Worm (Caenorhabditis elegans): ENCODE data around the gene meg-3.

meg-3 gene

ce11 chrX:1975692-1976091 is 13.7 kb downstream of the meg-3 start, which contains the start of gene F52D2.6:
Gene F52D2.6 (plus strand): TSS chrX:1975992.
- TF ChIP-seq pha-4 (tag; optimal IDR thresholded peaks at IDR 0.05) (no peak), M03D4.4 (tag; optimal IDR thresholded peaks at IDR 0.05) (no peak), bed-3 (GFP tag; optimal IDR thresholded peaks at IDR 0.05) (no peak), lin-32 (GFP tag; optimal IDR thresholded peaks at IDR 0.05) (no peak), hlh-1 (tag; optimal IDR thresholded peaks at IDR 0.05) (no peak), zip-8 (tag; optimal IDR thresholded peaks at IDR 0.05) (no peak), mep-1 (tag; optimal IDR thresholded peaks at IDR 0.05) (no peak)

ce11 chrX:1974699-1975098 is 14.7 kb downstream of the meg-3 start, which contains the start of gene F52D2.5:
Gene F52D2.5 (minus strand): TSS chrX:1974799.
- no peak for TF ChIP-seq bed-3 (GFP tag; optimal IDR thresholded peaks at IDR 0.05)
- no peak for TF ChIP-seq unc-39 (tag; optimal IDR thresholded peaks at IDR 0.05)
- TF ChIP-seq sem-2 (GFP tag; optimal IDR thresholded peaks at IDR 0.05) = no peak
- no peak for TF ChIP-seq zip-8 (tag; optimal IDR thresholded peaks at IDR 0.05)

ce11 chrX:1972766-1973165 is 16.6 kb downstream of the meg-3 start:
- no peak for TF ChIP-seq elt-1 (tag; optimal IDR thresholded peaks at IDR 0.05; ENCODE audit: borderline replicate concordance, insufficient read depth)
- no peak for TF ChIP-seq elt-3 (tag; optimal IDR thresholded peaks at IDR 0.05)
- no peak for TF ChIP-seq unc-39 (tag; optimal IDR thresholded peaks at IDR 0.05)
- TF ChIP-seq tbx-8 (GFP tag; optimal IDR thresholded peaks at IDR 0.05) = no peak
- no peak for TF ChIP-seq zip-8 (tag; optimal IDR thresholded peaks at IDR 0.05)
- no peak for TF ChIP-seq pha-4 (tag; optimal IDR thresholded peaks at IDR 0.05)
- TF ChIP-seq flh-1 (GFP tag; optimal IDR thresholded peaks at IDR 0.05) = no peak
- TF ChIP-seq nhr-2 (tag; optimal IDR thresholded peaks at IDR 0.05) = no peak
- TF ChIP-seq unc-62 (GFP tag; optimal IDR thresholded peaks at IDR 0.05) = no peak
- no peak for TF ChIP-seq sem-2 (GFP tag; optimal IDR thresholded peaks at IDR 0.05)
- TF ChIP-seq nhr-76 (tag; optimal IDR thresholded peaks at IDR 0.05) = no peak
- TF ChIP-seq ceh-39 (tag; optimal IDR thresholded peaks at IDR 0.05) = no peak
- no peak for TF ChIP-seq M03D4.4 (tag; optimal IDR thresholded peaks at IDR 0.05)
- no peak for TF ChIP-seq mab-5 (tag; optimal IDR thresholded peaks at IDR 0.05)

- no peak for TF ChIP-seq ztf-11 (tag; optimal IDR thresholded peaks at IDR 0.05)
- TF ChIP-seq zip-8 (tag; optimal IDR thresholded peaks at IDR 0.05) = no peak
- no peak for TF ChIP-seq snpc-4 (tag; optimal IDR thresholded peaks at IDR 0.05)
- no peak for TF ChIP-seq unc-62 (GFP tag; optimal IDR thresholded peaks at IDR 0.05)
- no peak for TF ChIP-seq nhr-76 (tag; optimal IDR thresholded peaks at IDR 0.05)
- no peak for TF ChIP-seq sptf-1 (tag; optimal IDR thresholded peaks at IDR 0.05)
Measured at ce11 chrX:1971647-1972046, 17.8 kb downstream of the meg-3 start.

ce11 chrX:1969575-1969974 is 19.8 kb downstream of the meg-3 start, which contains the start of gene str-79:
Gene str-79 (plus strand): TSS chrX:1969875.
- TF ChIP-seq nhr-76 (tag; optimal IDR thresholded peaks at IDR 0.05) = no peak
- TF ChIP-seq lin-32 (GFP tag; optimal IDR thresholded peaks at IDR 0.05) = no peak
- no peak for TF ChIP-seq ceh-43 (GFP tag; optimal IDR thresholded peaks at IDR 0.05)
- no peak for TF ChIP-seq elt-1 (tag; optimal IDR thresholded peaks at IDR 0.05; ENCODE audit: borderline replicate concordance, insufficient read depth)
- TF ChIP-seq nhr-2 (tag; optimal IDR thresholded peaks at IDR 0.05) = no peak
- no peak for TF ChIP-seq mls-2 (tag; optimal IDR thresholded peaks at IDR 0.05)
- no peak for TF ChIP-seq ceh-83 (GFP tag; optimal IDR thresholded peaks at IDR 0.05)
- TF ChIP-seq nhr-12 (tag; optimal IDR thresholded peaks at IDR 0.05) = no peak
- TF ChIP-seq unc-62 (GFP tag; optimal IDR thresholded peaks at IDR 0.05) = no peak
- TF ChIP-seq drap-1 (GFP tag; optimal IDR thresholded peaks at IDR 0.05) = no peak
- no peak for TF ChIP-seq nhr-237 (tag; optimal IDR thresholded peaks at IDR 0.05)
- no peak for TF ChIP-seq snpc-4 (tag; optimal IDR thresholded peaks at IDR 0.05)
- no peak for TF ChIP-seq zip-8 (tag; optimal IDR thresholded peaks at IDR 0.05)
- no peak for TF ChIP-seq ztf-11 (tag; optimal IDR thresholded peaks at IDR 0.05)
- TF ChIP-seq ham-2 (GFP tag; optimal IDR thresholded peaks at IDR 0.05) = no peak
- TF ChIP-seq ceh-39 (tag; optimal IDR thresholded peaks at IDR 0.05) = no peak
- TF ChIP-seq cnd-1 (tag; optimal IDR thresholded peaks at IDR 0.05) = no peak
- no peak for TF ChIP-seq mab-5 (tag; optimal IDR thresholded peaks at IDR 0.05)
- no peak for TF ChIP-seq lin-13 (tag; optimal IDR thresholded peaks at IDR 0.05)

- TF ChIP-seq mep-1 (tag; optimal IDR thresholded peaks at IDR 0.05) (peak; percentile 67), ham-2 (GFP tag; optimal IDR thresholded peaks at IDR 0.05) (no peak), nhr-237 (tag; optimal IDR thresholded peaks at IDR 0.05) (peak; percentile 40), elt-3 (tag; optimal IDR thresholded peaks at IDR 0.05) (no peak), ces-1 (GFP tag; optimal IDR thresholded peaks at IDR 0.05) (peak; percentile 21), lin-13 (tag; optimal IDR thresholded peaks at IDR 0.05) (peak; percentile 25), ztf-11 (tag; optimal IDR thresholded peaks at IDR 0.05) (no peak), nhr-76 (tag; optimal IDR thresholded peaks at IDR 0.05) (no peak), pha-4 (tag; optimal IDR thresholded peaks at IDR 0.05) (peak; percentile 11), lsy-2 (tag; optimal IDR thresholded peaks at IDR 0.05) (no peak)
Measured at ce11 chrX:1964828-1965227, 24.6 kb downstream of the meg-3 start.

Measured in whole organism, mixed stage, embryonic.